Worm (Caenorhabditis elegans): Measurements from ENCODE around the gene Y7A5A.7.

Gene Y7A5A.7

ce11 chrX:15779503-15779902 is 24.5 kb downstream of the Y7A5A.7 start:
- no peak for TF ChIP-seq scrt-1 (GFP tag; IDR thresholded peaks at IDR 0.05)
- no peak for TF ChIP-seq tra-4 (tag; optimal IDR thresholded peaks at IDR 0.05)
- no peak for TF ChIP-seq aly-1 (tag; optimal IDR thresholded peaks at IDR 0.05)
- no peak for TF ChIP-seq hmg-4 (GFP tag; optimal IDR thresholded peaks at IDR 0.05)
- TF ChIP-seq F13C5.2 (tag; optimal IDR thresholded peaks at IDR 0.05), result no peak
- no peak for TF ChIP-seq ceh-36 (tag; optimal IDR thresholded peaks at IDR 0.05)
- TF ChIP-seq ama-1 (optimal IDR thresholded peaks at IDR 0.05), result no peak
- no peak for TF ChIP-seq B0310.2 (tag; optimal IDR thresholded peaks at IDR 0.05)
- no peak for TF ChIP-seq flt-1 (GFP tag; IDR thresholded peaks at IDR 0.05)
- no peak for TF ChIP-seq sea-1 (GFP tag; conservative IDR thresholded peaks at IDR 0.05)
- no peak for TF ChIP-seq tbx-37 (GFP tag; conservative IDR thresholded peaks at IDR 0.05)

ce11 chrX:15773262-15773908 is 30.6 kb downstream of the Y7A5A.7 start, which contains the start of gene Y7A5A.13:
TSS of gene Y7A5A.13 (plus strand) at chrX:15773858.
- no peak for TF ChIP-seq ceh-36 (tag; optimal IDR thresholded peaks at IDR 0.05)
- TF ChIP-seq ceh-13 (GFP tag; optimal IDR thresholded peaks at IDR 0.05), result no peak
- TF ChIP-seq aly-1 (tag; optimal IDR thresholded peaks at IDR 0.05), result no peak
- no peak for TF ChIP-seq sea-1 (GFP tag; conservative IDR thresholded peaks at IDR 0.05)
- no peak for TF ChIP-seq hmg-4 (GFP tag; optimal IDR thresholded peaks at IDR 0.05)
- TF ChIP-seq tbx-11 (GFP tag; IDR thresholded peaks at IDR 0.05), result no peak

- TF ChIP-seq F13C5.2 (tag; optimal IDR thresholded peaks at IDR 0.05) (no peak), ama-1 (optimal IDR thresholded peaks at IDR 0.05) (no peak)
Observed at ce11 chrX:15772674-15773073, 31.3 kb downstream of the Y7A5A.7 start, which contains the start of gene Y7A5A.2. TSS of gene Y7A5A.2 (minus strand) at chrX:15772735.

ce11 chrX:15771411-15771810 is 32.6 kb downstream of the Y7A5A.7 start, which contains the start of gene Y7A5A.1:
TSS of gene Y7A5A.1 (minus strand) at chrX:15771493.
- TF ChIP-seq hmbx-1 (tag; optimal IDR thresholded peaks at IDR 0.05), result no peak
- TF ChIP-seq ets-7 (tag; optimal IDR thresholded peaks at IDR 0.05), result no peak
- TF ChIP-seq B0310.2 (tag; optimal IDR thresholded peaks at IDR 0.05), result no peak
- no peak for TF ChIP-seq pes-1 (GFP tag; IDR thresholded peaks at IDR 0.05)

- no peak for TF ChIP-seq flt-1 (GFP tag; IDR thresholded peaks at IDR 0.05)
- no peak for TF ChIP-seq tbx-37 (GFP tag; conservative IDR thresholded peaks at IDR 0.05)
- TF ChIP-seq F13C5.2 (tag; optimal IDR thresholded peaks at IDR 0.05), result no peak
- TF ChIP-seq aly-1 (tag; optimal IDR thresholded peaks at IDR 0.05), result no peak
- TF ChIP-seq ceh-13 (GFP tag; optimal IDR thresholded peaks at IDR 0.05), result no peak
- TF ChIP-seq tra-4 (tag; optimal IDR thresholded peaks at IDR 0.05), result no peak
- TF ChIP-seq hmbx-1 (tag; optimal IDR thresholded peaks at IDR 0.05), result no peak
- no peak for TF ChIP-seq pes-1 (GFP tag; IDR thresholded peaks at IDR 0.05)
- no peak for TF ChIP-seq hmg-4 (GFP tag; optimal IDR thresholded peaks at IDR 0.05)
- TF ChIP-seq ama-1 (optimal IDR thresholded peaks at IDR 0.05), result no peak
- no peak for TF ChIP-seq sea-1 (GFP tag; conservative IDR thresholded peaks at IDR 0.05)
- TF ChIP-seq scrt-1 (GFP tag; IDR thresholded peaks at IDR 0.05), result no peak
- no peak for TF ChIP-seq ets-7 (tag; optimal IDR thresholded peaks at IDR 0.05)
- no peak for TF ChIP-seq ceh-36 (tag; optimal IDR thresholded peaks at IDR 0.05)
- no peak for TF ChIP-seq tbx-11 (GFP tag; IDR thresholded peaks at IDR 0.05)
- TF ChIP-seq B0310.2 (tag; optimal IDR thresholded peaks at IDR 0.05), result no peak
- no peak for TF ChIP-seq hnd-1 (tag; optimal IDR thresholded peaks at IDR 0.05)
Observed at ce11 chrX:15770787-15771186, 33.2 kb downstream of the Y7A5A.7 start.

- no peak for TF ChIP-seq tbx-11 (GFP tag; IDR thresholded peaks at IDR 0.05)
- no peak for TF ChIP-seq B0310.2 (tag; optimal IDR thresholded peaks at IDR 0.05)
- TF ChIP-seq ceh-36 (tag; optimal IDR thresholded peaks at IDR 0.05), result no peak
- no peak for TF ChIP-seq hmg-4 (GFP tag; optimal IDR thresholded peaks at IDR 0.05)
- no peak for TF ChIP-seq ceh-13 (GFP tag; optimal IDR thresholded peaks at IDR 0.05)
- no peak for TF ChIP-seq scrt-1 (GFP tag; IDR thresholded peaks at IDR 0.05)
Observed at ce11 chrX:15769895-15770559, 33.9 kb downstream of the Y7A5A.7 start.

ce11 chrX:15768532-15768931 is 35.4 kb downstream of the Y7A5A.7 start:
- TF ChIP-seq ama-1 (optimal IDR thresholded peaks at IDR 0.05), result no peak
- no peak for TF ChIP-seq tbx-11 (GFP tag; IDR thresholded peaks at IDR 0.05)
- no peak for TF ChIP-seq ets-7 (tag; optimal IDR thresholded peaks at IDR 0.05)
- no peak for TF ChIP-seq tbx-37 (GFP tag; conservative IDR thresholded peaks at IDR 0.05)
- TF ChIP-seq hmbx-1 (tag; optimal IDR thresholded peaks at IDR 0.05), result no peak
- TF ChIP-seq hmg-4 (GFP tag; optimal IDR thresholded peaks at IDR 0.05), result no peak
- no peak for TF ChIP-seq hnd-1 (tag; optimal IDR thresholded peaks at IDR 0.05)
- TF ChIP-seq aly-1 (tag; optimal IDR thresholded peaks at IDR 0.05), result no peak
- TF ChIP-seq sea-1 (GFP tag; conservative IDR thresholded peaks at IDR 0.05), result no peak
- TF ChIP-seq flt-1 (GFP tag; IDR thresholded peaks at IDR 0.05), result no peak
- no peak for TF ChIP-seq pes-1 (GFP tag; IDR thresholded peaks at IDR 0.05)

ce11 chrX:15766861-15767260 is 37.1 kb downstream of the Y7A5A.7 start:
- TF ChIP-seq ama-1 (optimal IDR thresholded peaks at IDR 0.05), result no peak
- no peak for TF ChIP-seq scrt-1 (GFP tag; IDR thresholded peaks at IDR 0.05)
- no peak for TF ChIP-seq aly-1 (tag; optimal IDR thresholded peaks at IDR 0.05)
- TF ChIP-seq flt-1 (GFP tag; IDR thresholded peaks at IDR 0.05), result no peak
- no peak for TF ChIP-seq sea-1 (GFP tag; conservative IDR thresholded peaks at IDR 0.05)
- TF ChIP-seq ceh-36 (tag; optimal IDR thresholded peaks at IDR 0.05), result no peak
- no peak for TF ChIP-seq F13C5.2 (tag; optimal IDR thresholded peaks at IDR 0.05)

Data from whole organism, early embryonic.